Worm (Caenorhabditis elegans) whole organism, L4 larva: ENCODE data around the gene F13D12.5.

ENCODE experiments used
- F26F4.8 ChIP-seq: fragments of 200-800 bp; sonication (Bioruptor generic); conservative IDR thresholded peaks from 2 replicates; pipeline ENCODE4 v1.3.6; 2022; ENCODE audit warnings: missing genetic modification characterization, missing compliant biosample characterization
- ZK546.5 ChIP-seq, 2 experiments: sonication (generic microtip); optimal IDR thresholded peaks; 2 replicates each; lab custom pipeline; 2017; ENCODE audit warnings: missing biosample characterization in 2 of 2, missing genetic modification characterization in 2 of 2

- TF ChIP-seq F26F4.8 = no peak
- TF ChIP-seq ZK546.5 (tag; optimal IDR thresholded peaks at IDR 0.05; lab: Kevin White, UChicago) = no peak
These were observed 13.0 kb upstream of the F13D12.5 start, which contains the start of gene F13D12.10 for ce11 chrII:11713569-11713968.
